Fruit fly (Drosophila melanogaster): ENCODE data around the gene Dys.

The Dys gene

dm6 chr3R:19627792-19628522 is 167.1 kb downstream of the Dys start (continued):
- peak; percentile 40 for TF ChIP-seq CG32006 (GFP tag; optimal IDR thresholded peaks at IDR 0.05)

- TF ChIP-seq CG6163 (GFP tag; IDR thresholded peaks at IDR 0.05) (peak; percentile 44; the same call in 1 of the 3 replicates), CG7368 (GFP tag; optimal IDR thresholded peaks at IDR 0.05) (no peak), Eip78C (GFP tag) (peak; percentile 26), CG15336 (GFP tag; IDR thresholded peaks at IDR 0.05) (peak; percentile 29; the same call in 1 of the 2 replicates)
These were observed 171.8 kb downstream of the Dys start, which contains the start of gene CG6231 for dm6 chr3R:19632685-19633116. TSS of gene CG6231 (minus strand) at chr3R:19632718.

dm6 chr3R:19634649-19635048 is 173.8 kb downstream of the Dys start, which contains the start of gene CG34138:
TSS of gene CG34138 (plus strand) at chr3R:19634949.
- TF ChIP-seq ss (GFP tag; optimal IDR thresholded peaks at IDR 0.05): no peak
- no peak for TF ChIP-seq Eip78C (GFP tag)
- no peak for TF ChIP-seq svp (GFP tag)
- no peak for TF ChIP-seq pdm3 (GFP tag; optimal IDR thresholded peaks at IDR 0.05)
- no peak for TF ChIP-seq Sox102F (GFP tag; optimal IDR thresholded peaks at IDR 0.05)
- no peak for TF ChIP-seq CG4318 (GFP tag; optimal IDR thresholded peaks at IDR 0.05)
- TF ChIP-seq OdsH (GFP tag; optimal IDR thresholded peaks at IDR 0.05): no peak
- TF ChIP-seq CG16779 (tag; optimal IDR thresholded peaks at IDR 0.05): no peak
- no peak for TF ChIP-seq Smox (GFP tag; optimal IDR thresholded peaks at IDR 0.05)
- no peak for TF ChIP-seq CG34406 (GFP tag; optimal IDR thresholded peaks at IDR 0.05)
- no peak for TF ChIP-seq Sox14 (GFP tag; optimal IDR thresholded peaks at IDR 0.05)
- TF ChIP-seq CG8119 (GFP tag; IDR thresholded peaks at IDR 0.05): no peak
- no peak for TF ChIP-seq spab (GFP tag; optimal IDR thresholded peaks at IDR 0.05)
- no peak for TF ChIP-seq Hr4 (GFP tag; optimal IDR thresholded peaks at IDR 0.05)
- TF ChIP-seq Ets21C (GFP tag; optimal IDR thresholded peaks at IDR 0.05): no peak
- no peak for TF ChIP-seq Sox15 (GFP tag; optimal IDR thresholded peaks at IDR 0.05)
- TF ChIP-seq CG8632 (GFP tag; optimal IDR thresholded peaks at IDR 0.05): no peak
- TF ChIP-seq cyc (GFP tag; optimal IDR thresholded peaks at IDR 0.05): no peak
- TF ChIP-seq lz (GFP tag; optimal IDR thresholded peaks at IDR 0.05): no peak

- TF ChIP-seq svp (GFP tag) (peak; percentile 91), Blimp-1 (GFP tag; optimal IDR thresholded peaks at IDR 0.05) (no peak), CG11294 (GFP tag; IDR thresholded peaks at IDR 0.05) (no peak), Eip93F (GFP tag; optimal IDR thresholded peaks at IDR 0.05) (no peak), CG10669 (GFP tag; optimal IDR thresholded peaks at IDR 0.05) (no peak)
These were observed 177.1 kb downstream of the Dys start for dm6 chr3R:19638004-19638403.

- TF ChIP-seq Eip93F (GFP tag; optimal IDR thresholded peaks at IDR 0.05) (no peak), Eip78C (GFP tag) (peak; percentile 72), CG15336 (GFP tag; IDR thresholded peaks at IDR 0.05) (no peak; the same call in 1 of the 2 replicates), topi (GFP tag; optimal IDR thresholded peaks at IDR 0.05) (no peak), CG11762 (GFP tag; optimal IDR thresholded peaks at IDR 0.05; ENCODE audit: insufficient read depth) (no peak), salr (GFP tag; optimal IDR thresholded peaks at IDR 0.05) (no peak), Met (GFP tag; optimal IDR thresholded peaks at IDR 0.05) (no peak), Hr38 (GFP tag; optimal IDR thresholded peaks at IDR 0.05) (no peak), CG16779 (tag; optimal IDR thresholded peaks at IDR 0.05) (peak; percentile 23), Lpt (GFP tag; optimal IDR thresholded peaks at IDR 0.05) (no peak), CG6163 (GFP tag; IDR thresholded peaks at IDR 0.05) (peak; percentile 56; the same call in 2 of the 3 replicates), Smox (GFP tag; optimal IDR thresholded peaks at IDR 0.05) (no peak), CG6792 (GFP tag; optimal IDR thresholded peaks at IDR 0.05) (no peak), CG1621 (tag; optimal IDR thresholded peaks at IDR 0.05) (no peak), CG8632 (GFP tag; optimal IDR thresholded peaks at IDR 0.05) (no peak), CG4318 (GFP tag; optimal IDR thresholded peaks at IDR 0.05) (no peak), CG9139 (GFP tag; optimal IDR thresholded peaks at IDR 0.05) (peak; percentile 43), CG6276 (GFP tag; optimal IDR thresholded peaks at IDR 0.05) (no peak), ss (GFP tag; optimal IDR thresholded peaks at IDR 0.05) (no peak), Ets21C (GFP tag; optimal IDR thresholded peaks at IDR 0.05) (no peak), dsx (GFP tag; optimal IDR thresholded peaks at IDR 0.05; ENCODE audit: poor library complexity, severe bottlenecking) (no peak), CG11294 (GFP tag; IDR thresholded peaks at IDR 0.05) (no peak), OdsH (GFP tag; optimal IDR thresholded peaks at IDR 0.05) (no peak), dac (GFP tag; optimal IDR thresholded peaks at IDR 0.05) (no peak), achi (GFP tag; optimal IDR thresholded peaks at IDR 0.05) (peak; percentile 0), esn (GFP tag; optimal IDR thresholded peaks at IDR 0.05) (no peak), CG3032 (tag; optimal IDR thresholded peaks at IDR 0.05) (no peak), CG34406 (GFP tag; optimal IDR thresholded peaks at IDR 0.05) (no peak)
These were observed 180.2 kb downstream of the Dys start for dm6 chr3R:19641058-19641457.
